Fruit fly (Drosophila melanogaster): ENCODE measurements around the gene CG2187.

DNA sequence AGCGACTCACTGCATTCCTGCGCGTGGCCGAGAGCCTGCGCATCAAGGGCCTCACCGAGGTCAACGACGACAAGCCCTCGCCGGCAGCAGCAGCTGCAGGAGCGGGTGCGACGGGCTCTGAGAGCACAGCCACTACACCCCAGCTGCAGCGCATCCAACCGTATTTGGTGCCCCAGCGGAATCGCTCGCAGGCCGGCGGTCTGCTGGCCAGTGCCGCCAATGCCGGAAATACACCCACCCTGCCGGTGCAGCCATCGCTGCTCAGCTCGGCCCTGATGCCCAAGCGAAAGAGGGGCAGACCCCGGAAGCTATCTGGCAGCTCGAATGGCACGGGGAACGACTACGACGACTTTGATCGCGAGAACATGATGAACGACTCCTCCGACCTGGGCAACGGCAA is 30.7 kb downstream of the CG2187 start:
- TF ChIP-seq Sin3A (optimal IDR thresholded peaks at IDR 0.05), result no peak
- TF ChIP-seq psq (optimal IDR thresholded peaks at IDR 0.05), result no peak
- TF ChIP-seq h (optimal IDR thresholded peaks at IDR 0.05), result no peak
- TF ChIP-seq insv (optimal IDR thresholded peaks at IDR 0.05), result no peak
- TF ChIP-seq ttk (optimal IDR thresholded peaks at IDR 0.05), result no peak
